Worm (Caenorhabditis elegans): ENCODE data around the gene cdk-11.1.
A peak's percentile ranks its signal among the peaks of the same experiment; 100 is the strongest.

Gene cdk-11.1

ce11 chrII:7708540-7708939, 9.5 kb downstream of the cdk-11.1 start, which contains the start of gene B0495.9:
Gene B0495.9 (minus strand): TSS chrII:7708710.
- TF ChIP-seq sem-4 (tag; optimal IDR thresholded peaks at IDR 0.05): peak; percentile 7
- TF ChIP-seq aly-2 (tag; optimal IDR thresholded peaks at IDR 0.05): no peak
- peak; percentile 44 for TF ChIP-seq C34F6.9 (tag; optimal IDR thresholded peaks at IDR 0.05)
- TF ChIP-seq R02D3.7 (tag; optimal IDR thresholded peaks at IDR 0.05): no peak
- TF ChIP-seq zag-1 (tag; optimal IDR thresholded peaks at IDR 0.05): no peak
- peak; percentile 14 for TF ChIP-seq sma-9 (GFP tag; optimal IDR thresholded peaks at IDR 0.05)
- TF ChIP-seq sma-9 (tag; optimal IDR thresholded peaks at IDR 0.05): no peak
- TF ChIP-seq lsy-2 (tag; optimal IDR thresholded peaks at IDR 0.05): peak; percentile 13 to 65
- TF ChIP-seq egl-27 (tag; optimal IDR thresholded peaks at IDR 0.05): peak; percentile 19
- TF ChIP-seq skn-1 (tag; optimal IDR thresholded peaks at IDR 0.05): no peak
- peak; percentile 51 for TF ChIP-seq F13H6.1 (tag; optimal IDR thresholded peaks at IDR 0.05)
- TF ChIP-seq ceh-16 (tag; optimal IDR thresholded peaks at IDR 0.05): no peak
- no peak for TF ChIP-seq nhr-77 (tag; optimal IDR thresholded peaks at IDR 0.05)
- TF ChIP-seq unc-55 (GFP tag; optimal IDR thresholded peaks at IDR 0.05): peak; percentile 68
- TF ChIP-seq nhr-11 (tag; optimal IDR thresholded peaks at IDR 0.05): peak; percentile 33
- no peak for TF ChIP-seq Y55F3AM.14 (GFP tag; optimal IDR thresholded peaks at IDR 0.05)
- TF ChIP-seq alr-1 (tag; optimal IDR thresholded peaks at IDR 0.05): no peak
- TF ChIP-seq nhr-23 (tag; optimal IDR thresholded peaks at IDR 0.05): no peak
- no peak for TF ChIP-seq ZK546.5 (tag; optimal IDR thresholded peaks at IDR 0.05)
- peak; percentile 63 for TF ChIP-seq nhr-129 (tag; optimal IDR thresholded peaks at IDR 0.05)
- no peak for TF ChIP-seq unc-62 (GFP tag; optimal IDR thresholded peaks at IDR 0.05)
- TF ChIP-seq elt-1 (tag; optimal IDR thresholded peaks at IDR 0.05): no peak
- TF ChIP-seq lin-11 (tag; optimal IDR thresholded peaks at IDR 0.05): peak; percentile 31

DNA sequence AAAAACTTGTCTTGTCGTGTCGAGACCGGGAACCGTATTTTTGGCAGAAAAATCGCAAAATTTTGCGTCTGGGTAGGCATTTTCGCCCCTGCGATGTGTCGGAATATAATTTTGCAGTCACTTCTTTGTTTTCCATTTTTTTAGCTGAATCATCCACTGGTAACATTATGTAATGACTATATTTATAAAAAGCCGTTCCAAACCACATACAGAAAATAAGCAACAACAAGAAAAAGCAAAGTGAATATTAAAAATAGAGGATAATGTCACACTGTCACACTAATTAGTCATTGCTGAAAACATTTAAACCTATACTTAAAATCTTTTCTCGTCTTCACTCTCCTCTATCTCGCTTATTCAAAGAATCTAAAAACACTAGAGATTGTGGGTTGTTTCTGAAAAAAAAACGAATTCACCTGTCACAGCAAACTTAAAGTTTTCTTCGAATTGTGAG, 10.3 kb downstream of the cdk-11.1 start, which contains the start of gene sre-1:
Gene sre-1 (plus strand): TSS at position 404 of the 454 bp plus-strand sequence.
- TF ChIP-seq nhr-129 (tag; optimal IDR thresholded peaks at IDR 0.05) (no peak), nhr-77 (tag; optimal IDR thresholded peaks at IDR 0.05) (no peak), C34F6.9 (tag; optimal IDR thresholded peaks at IDR 0.05) (no peak), nhr-6 (tag; optimal IDR thresholded peaks at IDR 0.05) (no peak), nhr-10 (tag; optimal IDR thresholded peaks at IDR 0.05) (no peak), ztf-4 (tag; optimal IDR thresholded peaks at IDR 0.05) (no peak)

ce11 chrII:7714614-7715186, 15.7 kb downstream of the cdk-11.1 start:
- peak; percentile 29 for TF ChIP-seq nhr-129 (tag; optimal IDR thresholded peaks at IDR 0.05)
- no peak for TF ChIP-seq nhr-11 (tag; optimal IDR thresholded peaks at IDR 0.05)
- TF ChIP-seq unc-55 (GFP tag; optimal IDR thresholded peaks at IDR 0.05): peak; percentile 27
- peak; percentile 57 for TF ChIP-seq sma-9 (GFP tag; optimal IDR thresholded peaks at IDR 0.05)
- no peak for TF ChIP-seq sma-9 (tag; optimal IDR thresholded peaks at IDR 0.05)
- no peak for TF ChIP-seq unc-62 (GFP tag; optimal IDR thresholded peaks at IDR 0.05)
- no peak for TF ChIP-seq nhr-12 (tag; optimal IDR thresholded peaks at IDR 0.05)
- TF ChIP-seq lsy-2 (tag; optimal IDR thresholded peaks at IDR 0.05): peak in 1 of 2 experiments; percentile 49
- no peak for TF ChIP-seq nhr-237 (tag; optimal IDR thresholded peaks at IDR 0.05)
- TF ChIP-seq crh-2 (tag; optimal IDR thresholded peaks at IDR 0.05): peak; percentile 91
- TF ChIP-seq C34F6.9 (tag; optimal IDR thresholded peaks at IDR 0.05): peak; percentile 76

DNA sequence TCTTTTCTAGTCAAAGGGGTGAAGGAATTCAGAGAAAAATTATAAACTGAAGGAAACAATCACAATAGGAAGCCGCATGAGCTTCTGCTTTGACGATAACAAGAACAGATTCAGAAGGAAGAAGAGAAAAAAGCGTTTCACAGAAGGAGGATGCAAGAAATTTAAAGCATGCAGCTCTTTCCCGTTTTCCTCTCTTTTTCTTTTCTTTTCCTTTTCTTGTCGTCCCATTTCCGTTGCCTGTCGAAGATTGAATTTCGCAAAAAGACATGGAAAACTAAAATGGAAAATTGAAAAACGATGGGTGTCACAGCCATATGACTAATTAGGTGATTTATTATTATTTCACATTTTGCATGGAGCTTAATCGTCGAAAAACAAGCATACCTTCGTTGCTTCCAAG, 17.1 kb downstream of the cdk-11.1 start:
- TF ChIP-seq unc-39 (tag; optimal IDR thresholded peaks at IDR 0.05) (no peak), F13H6.1 (tag; optimal IDR thresholded peaks at IDR 0.05) (peak; percentile 36), unc-55 (GFP tag; optimal IDR thresholded peaks at IDR 0.05) (no peak), sma-9 (GFP tag; optimal IDR thresholded peaks at IDR 0.05) (peak; percentile 39), sma-9 (tag; optimal IDR thresholded peaks at IDR 0.05) (no peak), lsy-2 (tag; optimal IDR thresholded peaks at IDR 0.05) (peak in 1 of 2 experiments; percentile 15), C34F6.9 (tag; optimal IDR thresholded peaks at IDR 0.05) (peak; percentile 6), blmp-1 (tag; optimal IDR thresholded peaks at IDR 0.05; ENCODE audit: insufficient read depth) (no peak)

ce11 chrII:7718491-7718890, 19.5 kb downstream of the cdk-11.1 start, which contains the start of gene cpna-5:
Gene cpna-5 (minus strand): TSS chrII:7718591.
- TF ChIP-seq ceh-16 (tag; optimal IDR thresholded peaks at IDR 0.05) (no peak), gmeb-1 (tag; optimal IDR thresholded peaks at IDR 0.05) (no peak), zag-1 (tag; optimal IDR thresholded peaks at IDR 0.05) (no peak), nhr-11 (tag; optimal IDR thresholded peaks at IDR 0.05) (no peak), lin-13 (GFP tag; optimal IDR thresholded peaks at IDR 0.05) (no peak), ztf-4 (tag; optimal IDR thresholded peaks at IDR 0.05) (no peak), unc-55 (GFP tag; optimal IDR thresholded peaks at IDR 0.05) (no peak), egl-27 (tag; optimal IDR thresholded peaks at IDR 0.05) (no peak), elt-3 (tag; optimal IDR thresholded peaks at IDR 0.05) (no peak), sma-3 (GFP tag; optimal IDR thresholded peaks at IDR 0.05) (no peak), unc-62 (GFP tag; optimal IDR thresholded peaks at IDR 0.05) (no peak), F13H6.1 (tag; optimal IDR thresholded peaks at IDR 0.05) (no peak), blmp-1 (tag; optimal IDR thresholded peaks at IDR 0.05; ENCODE audit: insufficient read depth) (no peak)

All from whole organism, L2 larva.